Fruit fly (Drosophila melanogaster): ENCODE measurements around the gene CG34299.
A peak's percentile ranks its signal among the peaks of the same experiment; 100 is the strongest.

The CG34299 gene

DNA sequence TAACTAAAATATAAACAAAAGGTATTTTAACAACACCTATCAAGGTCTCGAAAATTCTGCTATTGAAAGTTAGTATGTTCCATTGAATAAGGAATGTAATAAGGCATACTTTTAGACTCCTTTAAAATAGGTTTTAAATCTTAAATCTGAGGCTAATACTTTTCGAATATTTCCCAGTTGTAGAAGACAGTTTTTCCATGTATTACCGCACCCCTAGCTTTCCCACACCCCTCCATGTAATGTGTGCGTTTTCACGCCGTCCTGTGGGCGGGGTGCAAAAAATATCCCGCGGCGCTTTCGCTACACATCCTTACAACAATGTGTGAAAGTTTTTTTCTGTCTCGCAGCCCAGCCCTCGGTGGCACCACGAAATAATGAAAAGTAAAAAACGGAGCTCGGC, 24.8 kb upstream of the CG34299 start (continued):
- TF ChIP-seq CG2712 (tag; optimal IDR thresholded peaks at IDR 0.05) (peak; percentile 12), D (optimal IDR thresholded peaks at IDR 0.05) (no peak), D (GFP tag; optimal IDR thresholded peaks at IDR 0.05) (peak; percentile 12), CG15479 (GFP tag; optimal IDR thresholded peaks at IDR 0.05) (no peak), grau (tag; optimal IDR thresholded peaks at IDR 0.05) (peak; percentile 11), Opbp (GFP tag; IDR thresholded peaks at IDR 0.05; ENCODE audit: partially characterized antibody) (no peak), CG17568 (GFP tag; optimal IDR thresholded peaks at IDR 0.05) (no peak), CG31365 (tag; optimal IDR thresholded peaks at IDR 0.05) (no peak), CG15073 (GFP tag; optimal IDR thresholded peaks at IDR 0.05) (no peak), repo (GFP tag; optimal IDR thresholded peaks at IDR 0.05) (no peak), unc-4 (GFP tag; IDR thresholded peaks at IDR 0.05; ENCODE audit: partially characterized antibody) (no peak), CG4730 (GFP tag; IDR thresholded peaks at IDR 0.05) (no peak), slbo (GFP tag; IDR thresholded peaks at IDR 0.05) (no peak), bbx (GFP tag; IDR thresholded peaks at IDR 0.05; ENCODE audit: partially characterized antibody) (no peak), NK7.1 (GFP tag; optimal IDR thresholded peaks at IDR 0.05) (no peak), D19A (tag; optimal IDR thresholded peaks at IDR 0.05) (no peak), CG7839 (tag; optimal IDR thresholded peaks at IDR 0.05) (peak; percentile 10), tup (GFP tag; optimal IDR thresholded peaks at IDR 0.05) (no peak), Blimp-1 (GFP tag; optimal IDR thresholded peaks at IDR 0.05) (peak; percentile 11), Aef1 (GFP tag; IDR thresholded peaks at IDR 0.05) (no peak), CG43689 (GFP tag; IDR thresholded peaks at IDR 0.05) (no peak), run (tag; optimal IDR thresholded peaks at IDR 0.05) (no peak), CG18599 (GFP tag; optimal IDR thresholded peaks at IDR 0.05) (peak; percentile 44), CG32772 (GFP tag; IDR thresholded peaks at IDR 0.05) (no peak), stwl (tag; optimal IDR thresholded peaks at IDR 0.05) (no peak), CG8089 (GFP tag; optimal IDR thresholded peaks at IDR 0.05) (no peak), z (GFP tag; IDR thresholded peaks at IDR 0.05) (no peak), CG4282 (GFP tag; optimal IDR thresholded peaks at IDR 0.05) (no peak), bsh (GFP tag; optimal IDR thresholded peaks at IDR 0.05) (peak in 1 of 2 experiments; percentile 26), hkb (optimal IDR thresholded peaks at IDR 0.05) (no peak), hkb (GFP tag; IDR thresholded peaks at IDR 0.05) (no peak), exex (tag; optimal IDR thresholded peaks at IDR 0.05) (no peak), cato (GFP tag; optimal IDR thresholded peaks at IDR 0.05; ENCODE audit: borderline replicate concordance) (no peak), CG14014 (GFP tag; IDR thresholded peaks at IDR 0.05) (no peak), CG7271 (tag; optimal IDR thresholded peaks at IDR 0.05) (no peak), slou (GFP tag; optimal IDR thresholded peaks at IDR 0.05) (no peak), Hmr (GFP tag; optimal IDR thresholded peaks at IDR 0.05) (peak; percentile 10), luna (GFP tag; optimal IDR thresholded peaks at IDR 0.05) (no peak), CG1024 (GFP tag; IDR thresholded peaks at IDR 0.05) (no peak), nau (GFP tag; optimal IDR thresholded peaks at IDR 0.05) (no peak), Bdp1 (GFP tag; optimal IDR thresholded peaks at IDR 0.05) (no peak), CG8478 (optimal IDR thresholded peaks at IDR 0.05) (no peak), Dll (GFP tag; IDR thresholded peaks at IDR 0.05; ENCODE audit: partially characterized antibody) (no peak), crp (GFP tag; optimal IDR thresholded peaks at IDR 0.05) (no peak), TFAM (GFP tag; optimal IDR thresholded peaks at IDR 0.05) (no peak), CG18262 (tag; optimal IDR thresholded peaks at IDR 0.05) (peak; percentile 18), pb (GFP tag; optimal IDR thresholded peaks at IDR 0.05) (no peak), Kr (GFP tag; optimal IDR thresholded peaks at IDR 0.05) (no peak), salm (tag; optimal IDR thresholded peaks at IDR 0.05) (no peak), CG2678 (tag; optimal IDR thresholded peaks at IDR 0.05) (peak; percentile 39)

All from whole organism, embryonic.